In genomic region chrIII:11526396-11526795, ce11 we compare ENCODE assay signal across 4 worm cellular contexts.
TF ChIP-seq lines count a peak whose summit lies in the region.

TSS of gene xpb-1 (plus strand) at chrIII:11526657.

TF ChIP-seq in whole organism, L1 larva, 84 proteins besides CTCF, POLR2A, EP300 and RAD21 (continues in another document):
- TF ChIP-seq egl-27 (tag; optimal IDR thresholded peaks at IDR 0.05; lab: Kevin White, UChicago) (no peak), nhr-12 (tag; optimal IDR thresholded peaks at IDR 0.05; lab: Kevin White, UChicago) (no peak), mab-9 (GFP tag; IDR thresholded peaks at IDR 0.05; lab: Robert Waterston, UW) (no peak), snu-23 (GFP tag; optimal IDR thresholded peaks at IDR 0.05; lab: Kevin White, UChicago) (no peak), tbx-2 (tag; optimal IDR thresholded peaks at IDR 0.05; lab: Kevin White, UChicago) (peak; percentile 1), elt-2 (tag; optimal IDR thresholded peaks at IDR 0.05; lab: Kevin White, UChicago) (no peak), nhr-19 (GFP tag; conservative IDR thresholded peaks at IDR 0.05; lab: Robert Waterston, UW) (no peak), blmp-1 (tag; optimal IDR thresholded peaks at IDR 0.05; lab: Kevin White, UChicago) (peak; percentile 32), hlh-4 (tag; optimal IDR thresholded peaks at IDR 0.05; lab: Kevin White, UChicago) (no peak), nhr-28 (tag; optimal IDR thresholded peaks at IDR 0.05; lab: Kevin White, UChicago) (no peak), ces-1 (GFP tag; optimal IDR thresholded peaks at IDR 0.05; lab: Kevin White, UChicago) (no peak), zip-4 (GFP tag; optimal IDR thresholded peaks at IDR 0.05; lab: Kevin White, UChicago) (no peak), lin-15B (tag; optimal IDR thresholded peaks at IDR 0.05; lab: Kevin White, UChicago) (no peak), unc-62 (GFP tag; optimal IDR thresholded peaks at IDR 0.05; lab: Kevin White, UChicago) (no peak), ama-1 (optimal IDR thresholded peaks at IDR 0.05; lab: Kevin White, UChicago) (no peak), pax-3 (tag; optimal IDR thresholded peaks at IDR 0.05; lab: Kevin White, UChicago) (no peak), C16A3.4 (tag; optimal IDR thresholded peaks at IDR 0.05; lab: Kevin White, UChicago) (peak; percentile 8), nhr-47 (tag; optimal IDR thresholded peaks at IDR 0.05; lab: Kevin White, UChicago) (no peak), hlh-17 (GFP tag; optimal IDR thresholded peaks at IDR 0.05; lab: Kevin White, UChicago; ENCODE audit: borderline replicate concordance) (no peak), lin-39 (tag; optimal IDR thresholded peaks at IDR 0.05; lab: Kevin White, UChicago) (no peak), mdl-1 (tag; optimal IDR thresholded peaks at IDR 0.05; lab: Kevin White, UChicago) (no peak), ceh-82 (tag; optimal IDR thresholded peaks at IDR 0.05; lab: Kevin White, UChicago) (no peak), dsc-1 (tag; optimal IDR thresholded peaks at IDR 0.05; lab: Kevin White, UChicago) (peak; percentile 8), mep-1 (tag; optimal IDR thresholded peaks at IDR 0.05; lab: Kevin White, UChicago) (peak; percentile 39)

TF ChIP-seq in whole organism, L2 larva, 48 proteins besides CTCF, POLR2A, EP300 and RAD21:
- TF ChIP-seq C34F6.9 (tag; optimal IDR thresholded peaks at IDR 0.05; lab: Kevin White, UChicago) (peak; percentile 5), unc-55 (GFP tag; optimal IDR thresholded peaks at IDR 0.05; lab: Kevin White, UChicago) (peak; percentile 48), lsy-2 (tag; optimal IDR thresholded peaks at IDR 0.05; lab: Kevin White, UChicago) (peak in 1 of 2 experiments; percentile 42), ZK546.5 (tag; optimal IDR thresholded peaks at IDR 0.05; lab: Kevin White, UChicago) (no peak), blmp-1 (tag; optimal IDR thresholded peaks at IDR 0.05; lab: Kevin White, UChicago; ENCODE audit: insufficient read depth) (no peak), unc-39 (tag; optimal IDR thresholded peaks at IDR 0.05; lab: Kevin White, UChicago) (no peak), gmeb-1 (tag; optimal IDR thresholded peaks at IDR 0.05; lab: Kevin White, UChicago) (peak; percentile 54)

TF ChIP-seq in whole organism, L3 larva, 47 proteins besides CTCF, POLR2A, EP300 and RAD21:
- no peak for TF ChIP-seq ceh-28 (tag; optimal IDR thresholded peaks at IDR 0.05; lab: Kevin White, UChicago)
- TF ChIP-seq nfya-1 (tag; optimal IDR thresholded peaks at IDR 0.05; lab: Kevin White, UChicago; ENCODE audit: insufficient read depth) = peak; percentile 20
- peak; percentile 7 for TF ChIP-seq nhr-23 (tag; optimal IDR thresholded peaks at IDR 0.05; lab: Kevin White, UChicago)
- no peak for TF ChIP-seq nhr-28 (tag; optimal IDR thresholded peaks at IDR 0.05; lab: Kevin White, UChicago)
- TF ChIP-seq lin-15B (tag; optimal IDR thresholded peaks at IDR 0.05; lab: Kevin White, UChicago) = peak; percentile 44
- no peak for TF ChIP-seq mdl-1 (tag; optimal IDR thresholded peaks at IDR 0.05; lab: Kevin White, UChicago)
- TF ChIP-seq pha-4 (tag; optimal IDR thresholded peaks at IDR 0.05; lab: Kevin White, UChicago) = peak; percentile 13
- peak; percentile 29 for TF ChIP-seq hmg-11 (tag; optimal IDR thresholded peaks at IDR 0.05; lab: Kevin White, UChicago)

TF ChIP-seq in whole organism, L4 larva, 104 proteins besides CTCF, POLR2A, EP300 and RAD21:
- TF ChIP-seq ctbp-1 (GFP tag; IDR thresholded peaks at IDR 0.05; lab: Robert Waterston, UW) = no peak
- no peak for TF ChIP-seq mep-1 (tag; optimal IDR thresholded peaks at IDR 0.05; lab: Kevin White, UChicago)
- TF ChIP-seq daf-8 (GFP tag; IDR thresholded peaks at IDR 0.05; lab: Robert Waterston, UW) = no peak
- no peak for TF ChIP-seq unc-62 (GFP tag; optimal IDR thresholded peaks at IDR 0.05 in 1 of 2; lab: Kevin White, UChicago)
- no peak for TF ChIP-seq unc-62 (tag; optimal IDR thresholded peaks at IDR 0.05; lab: Kevin White, UChicago)
- peak; percentile 35; the same call in 1 of the 2 replicates for TF ChIP-seq lin-38 (GFP tag; IDR thresholded peaks at IDR 0.05; lab: Robert Waterston, UW)
- TF ChIP-seq lsy-2 (tag; optimal IDR thresholded peaks at IDR 0.05; lab: Kevin White, UChicago) = peak in 1 of 2 experiments; percentile 22
- no peak for TF ChIP-seq nhr-102 (tag; optimal IDR thresholded peaks at IDR 0.05; lab: Kevin White, UChicago)
- TF ChIP-seq mdt-29 (GFP tag; IDR thresholded peaks at IDR 0.05; lab: Robert Waterston, UW) = no peak
- TF ChIP-seq egl-43 (GFP tag; IDR thresholded peaks at IDR 0.05; lab: Robert Waterston, UW) = no peak
- TF ChIP-seq F44E2.7 (GFP tag; IDR thresholded peaks at IDR 0.05; lab: Robert Waterston, UW) = no peak
- no peak for TF ChIP-seq zip-2 (tag; optimal IDR thresholded peaks at IDR 0.05; lab: Kevin White, UChicago)
- TF ChIP-seq ceh-32 (tag; optimal IDR thresholded peaks at IDR 0.05; lab: Kevin White, UChicago; ENCODE audit: poor library complexity) = no peak
- TF ChIP-seq aly-2 (tag; optimal IDR thresholded peaks at IDR 0.05; lab: Kevin White, UChicago) = no peak
- TF ChIP-seq F26F4.8 (GFP tag; conservative IDR thresholded peaks at IDR 0.05; lab: Robert Waterston, UW) = no peak
- TF ChIP-seq arid-1 (GFP tag; conservative IDR thresholded peaks at IDR 0.05; lab: Robert Waterston, UW) = no peak
- no peak for TF ChIP-seq nhr-41 (GFP tag; IDR thresholded peaks at IDR 0.05; lab: Robert Waterston, UW)
- no peak for TF ChIP-seq nhr-76 (tag; optimal IDR thresholded peaks at IDR 0.05; lab: Kevin White, UChicago)
- no peak for TF ChIP-seq Y75B8A.6 (GFP tag; IDR thresholded peaks at IDR 0.05; lab: Robert Waterston, UW)
- no peak for TF ChIP-seq nhr-11 (tag; optimal IDR thresholded peaks at IDR 0.05; lab: Kevin White, UChicago)
- no peak for TF ChIP-seq mdl-1 (tag; optimal IDR thresholded peaks at IDR 0.05; lab: Kevin White, UChicago)
- TF ChIP-seq ceh-28 (tag; optimal IDR thresholded peaks at IDR 0.05; lab: Kevin White, UChicago) = no peak
- no peak for TF ChIP-seq rbr-2 (tag; optimal IDR thresholded peaks at IDR 0.05; lab: Kevin White, UChicago)
- peak; percentile 36 for TF ChIP-seq dpl-1 (GFP tag; optimal IDR thresholded peaks at IDR 0.05; lab: Kevin White, UChicago)
- no peak for TF ChIP-seq spr-3 (GFP tag; optimal IDR thresholded peaks at IDR 0.05; lab: Kevin White, UChicago)
- TF ChIP-seq nhr-237 (tag; optimal IDR thresholded peaks at IDR 0.05; lab: Kevin White, UChicago) = no peak
- no peak for TF ChIP-seq fos-1 (tag; optimal IDR thresholded peaks at IDR 0.05; lab: Kevin White, UChicago)
- no peak for TF ChIP-seq unc-130 (GFP tag; optimal IDR thresholded peaks at IDR 0.05; lab: Kevin White, UChicago)
- peak; percentile 41 for TF ChIP-seq mes-2 (tag; optimal IDR thresholded peaks at IDR 0.05; lab: Kevin White, UChicago; ENCODE audit: poor library complexity, severe bottlenecking)
- TF ChIP-seq F37D6.2 (tag; optimal IDR thresholded peaks at IDR 0.05; lab: Kevin White, UChicago) = no peak
- no peak for TF ChIP-seq zip-11 (GFP tag; IDR thresholded peaks at IDR 0.05; lab: Robert Waterston, UW)
- no peak for TF ChIP-seq lin-15B (tag; optimal IDR thresholded peaks at IDR 0.05; lab: Kevin White, UChicago)
- TF ChIP-seq nhr-42 (GFP tag; IDR thresholded peaks at IDR 0.05; lab: Robert Waterston, UW) = no peak
- no peak for TF ChIP-seq spr-1 (tag; optimal IDR thresholded peaks at IDR 0.05; lab: Kevin White, UChicago)
- no peak for TF ChIP-seq php-3 (GFP tag; IDR thresholded peaks at IDR 0.05; lab: Robert Waterston, UW)

Comparison
In these comparisons a context has a peak if more than half of its experiments do, and no peak if none do; other contexts are left out.
1. Of the 29 proteins assayed by ChIP-seq in both whole organism, L4 larva and whole organism, L1 larva: peak only in whole organism, L4 larva: none; only in whole organism, L1 larva: mep-1; in both: dpl-1; in neither: 26; mixed calls (peak in some experiments, not most) for 1.